Worm (Caenorhabditis elegans) whole organism, L1 larva: Measurements from ENCODE around the gene srx-64.

Experiments used
- C04F5.9 ChIP-seq: sonication (generic microtip); optimal IDR thresholded peaks from 2 replicates; lab custom pipeline; 2016; ENCODE audit warnings: missing genetic modification characterization, missing compliant biosample characterization
- Y116A8C.19 ChIP-seq: sonication (generic microtip); optimal IDR thresholded peaks from 2 replicates; lab custom pipeline; 2016; ENCODE audit warnings: missing compliant biosample characterization, missing genetic modification characterization, borderline replicate concordance
- blmp-1 ChIP-seq: fragments of 150-350 bp; optimal IDR thresholded peaks from 2 replicates; lab custom pipeline; 2014; ENCODE audit warnings: missing biosample characterization, missing genetic modification characterization
- dsc-1 ChIP-seq: sonication (generic microtip); optimal IDR thresholded peaks from 2 replicates; lab custom pipeline; 2016; ENCODE audit warnings: mild to moderate bottlenecking, missing genetic modification characterization, missing compliant biosample characterization
- efl-1 ChIP-seq, 4 experiments: fragments of 150-350 bp; optimal IDR thresholded peaks in 3 of 4; peaks in 1 of 4; 1 replicate in 1 of 4; 2 replicates in 3 of 4; lab custom pipeline; 2014; ENCODE audit warnings: missing biosample characterization in 2 of 4, missing genetic modification characterization in 2 of 4, missing genetic modification reagents in 2 of 4
- egl-13 ChIP-seq: sonication (generic microtip); optimal IDR thresholded peaks from 2 replicates; lab custom pipeline; 2016; ENCODE audit warnings: missing genotype, missing genetic modification reagents, missing genetic modification characterization, missing compliant biosample characterization
- egl-27 ChIP-seq, 2 experiments: fragments of 150-350 bp in 1 of 2; sonication (generic microtip); optimal IDR thresholded peaks; 3 replicates each; lab custom pipeline; 2017 to 2018; ENCODE audit warnings: missing biosample characterization in 2 of 2, missing genetic modification characterization in 2 of 2, missing genetic modification reagents in 2 of 2
- elt-3 ChIP-seq, 6 experiments: fragments of 150-350 bp in 1 of 6; sonication (generic microtip); optimal IDR thresholded peaks; 2 replicates each; lab custom pipeline; 2017 to 2018; ENCODE audit warnings: missing biosample characterization in 6 of 6, missing genetic modification characterization in 6 of 6, inconsistent platforms in 1 of 6
- ets-5 ChIP-seq: fragments of 200-800 bp; sonication (Bioruptor generic); IDR thresholded peaks from 2 replicates; pipeline ENCODE4 v1.3.6; 2022; ENCODE audit warnings: missing genetic modification characterization, missing compliant biosample characterization
- fkh-10 ChIP-seq: sonication (generic microtip); optimal IDR thresholded peaks from 2 replicates; lab custom pipeline; 2017; ENCODE audit warnings: missing biosample characterization, missing genetic modification reagents, missing genetic modification characterization
- grh-1 ChIP-seq: fragments of 200-800 bp; sonication (Bioruptor generic); IDR thresholded peaks from 2 replicates; pipeline ENCODE4 v1.3.6; 2022; ENCODE audit warnings: missing genetic modification reagents, missing genetic modification characterization, missing compliant biosample characterization
- hlh-17 ChIP-seq: fragments of 200-800 bp; sonication (Bioruptor generic); optimal IDR thresholded peaks from 2 replicates; lab custom pipeline; 2018; ENCODE audit warnings: missing genetic modification characterization, mild to moderate bottlenecking, missing compliant biosample characterization, moderate library complexity, borderline replicate concordance
- jun-1 ChIP-seq: fragments of 150-350 bp; optimal IDR thresholded peaks from 2 replicates; lab custom pipeline; 2014; ENCODE audit warnings: missing biosample characterization, missing genetic modification reagents, missing genetic modification characterization
- lin-13 ChIP-seq: fragments of 150-350 bp; optimal IDR thresholded peaks from 2 replicates; lab custom pipeline; 2014; ENCODE audit warnings: missing biosample characterization, missing genetic modification reagents, missing genetic modification characterization
- lin-39 ChIP-seq: fragments of 150-350 bp; optimal IDR thresholded peaks from 2 replicates; lab custom pipeline; 2014; ENCODE audit warnings: missing biosample characterization, missing genetic modification reagents, missing genetic modification characterization
- mab-9 ChIP-seq: fragments of 200-800 bp; sonication (Bioruptor generic); IDR thresholded peaks from 2 replicates; pipeline ENCODE4 v1.3.6; 2022; ENCODE audit warnings: missing genetic modification reagents, missing genetic modification characterization, missing compliant biosample characterization
- nhr-12 ChIP-seq: sonication (generic microtip); optimal IDR thresholded peaks from 2 replicates; lab custom pipeline; 2017; ENCODE audit warnings: missing biosample characterization, missing genetic modification characterization
- nhr-20 ChIP-seq: sonication (generic microtip); optimal IDR thresholded peaks from 2 replicates; lab custom pipeline; 2016; ENCODE audit warnings: mild to moderate bottlenecking, missing genetic modification characterization, missing compliant biosample characterization
- nhr-28 ChIP-seq: fragments of 150-350 bp; optimal IDR thresholded peaks from 2 replicates; lab custom pipeline; 2014; ENCODE audit warnings: missing biosample characterization, missing genetic modification characterization
- nhr-76 ChIP-seq: sonication (generic microtip); optimal IDR thresholded peaks from 2 replicates; lab custom pipeline; 2017; ENCODE audit warnings: missing biosample characterization, missing genetic modification characterization
- nhr-85 ChIP-seq: sonication (generic microtip); peaks from one replicate; lab custom pipeline; 2016; ENCODE audit warnings: missing genetic modification characterization, inconsistent platforms, missing compliant biosample characterization
- pag-3 ChIP-seq: sonication (generic microtip); optimal IDR thresholded peaks from 2 replicates; lab custom pipeline; 2017; ENCODE audit warnings: missing genetic modification characterization, mild to moderate bottlenecking, missing compliant biosample characterization, antibody characterized with exemption, borderline replicate concordance; ENCODE audit not compliant: insufficient read depth
- pqm-1 ChIP-seq: sonication (generic microtip); optimal IDR thresholded peaks from 3 replicates; lab custom pipeline; 2017; ENCODE audit warnings: missing biosample characterization, missing genetic modification characterization
- snpc-4 ChIP-seq: fragments of 150-350 bp; optimal IDR thresholded peaks from 2 replicates; lab custom pipeline; 2014; ENCODE audit warnings: missing biosample characterization, missing genetic modification characterization
- snu-23 ChIP-seq: sonication (generic microtip); optimal IDR thresholded peaks from 2 replicates; lab custom pipeline; 2016; ENCODE audit warnings: missing genetic modification characterization, missing compliant biosample characterization
- sox-4 ChIP-seq: sonication (generic microtip); optimal IDR thresholded peaks from 2 replicates; lab custom pipeline; 2016; ENCODE audit warnings: missing genetic modification characterization, missing compliant biosample characterization
- sptf-1 ChIP-seq: fragments of 150-350 bp; optimal IDR thresholded peaks from 2 replicates; lab custom pipeline; 2014; ENCODE audit warnings: missing biosample characterization, missing genetic modification characterization
- sup-37 ChIP-seq: fragments of 200-800 bp; sonication (Bioruptor generic); optimal IDR thresholded peaks from 2 replicates; lab custom pipeline; 2018; ENCODE audit warnings: mild to moderate bottlenecking, missing genetic modification characterization, missing compliant biosample characterization
- tlp-1 ChIP-seq: fragments of 150-350 bp; optimal IDR thresholded peaks from 2 replicates; lab custom pipeline; 2014; ENCODE audit warnings: missing biosample characterization, missing genetic modification characterization
- unc-130 ChIP-seq: fragments of 150-350 bp; optimal IDR thresholded peaks from 2 replicates; lab custom pipeline; 2017; ENCODE audit warnings: missing biosample characterization, missing genetic modification characterization, inconsistent platforms
- xbp-1 ChIP-seq: sonication (generic microtip); optimal IDR thresholded peaks from 2 replicates; lab custom pipeline; 2016; ENCODE audit warnings: missing genetic modification characterization, missing compliant biosample characterization
- zag-1 ChIP-seq: fragments of 150-350 bp; optimal IDR thresholded peaks from 2 replicates; lab custom pipeline; 2014; ENCODE audit warnings: missing biosample characterization, missing genetic modification characterization

Gene srx-64

DNA sequence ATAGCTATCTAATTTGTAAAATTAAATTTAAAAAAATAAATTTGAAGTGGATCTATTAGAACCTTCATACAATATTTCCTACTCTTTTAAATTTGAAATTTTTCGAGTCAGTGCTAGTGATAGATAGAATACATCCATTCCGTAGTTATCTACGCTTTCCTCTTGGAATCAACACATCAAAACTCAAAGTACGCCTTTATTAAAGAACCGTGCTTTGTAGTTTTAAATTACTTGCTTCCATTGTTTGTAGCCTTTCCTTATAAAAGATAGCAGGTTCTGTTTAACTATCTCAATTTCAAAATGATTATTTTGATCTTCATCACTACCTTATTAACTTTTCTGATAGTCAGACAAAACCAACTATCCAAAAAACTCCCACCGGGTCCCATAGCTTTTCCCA is 15.9 kb downstream of the srx-64 start, which contains the start of gene cyp-35B3:
Gene cyp-35B3, plus strand, starts transcription at position 301 of the 400 bp plus-strand sequence.
- no peak for TF ChIP-seq egl-13

DNA sequence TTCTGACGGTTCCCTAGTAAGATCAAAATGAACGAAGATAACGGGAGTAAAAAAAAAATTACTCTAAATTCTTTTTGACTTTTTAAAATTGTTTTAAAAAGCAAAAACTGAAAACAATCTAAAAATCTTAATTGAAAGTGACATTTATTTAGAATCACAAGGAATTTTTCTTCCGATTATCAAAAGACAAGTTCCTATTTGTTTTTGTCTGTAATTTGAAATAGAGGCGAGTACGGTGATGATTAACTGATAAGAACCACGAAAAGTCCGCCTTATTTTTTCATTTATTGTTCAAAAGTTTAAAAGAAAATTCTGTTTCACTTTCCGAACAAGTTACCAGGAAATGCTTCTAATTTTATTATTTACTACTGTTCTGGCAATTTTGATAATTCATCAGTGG is 20.5 kb downstream of the srx-64 start, which contains the start of gene dach-1:
Gene dach-1, plus strand, starts transcription at position 301 of the 400 bp plus-strand sequence.
- TF ChIP-seq jun-1 (tag; lab: Kevin White, UChicago) (no peak), blmp-1 (no peak), nhr-85 (no peak), sup-37 (GFP tag; lab: Kevin White, UChicago) (no peak), snu-23 (GFP tag; lab: Kevin White, UChicago) (no peak), C04F5.9 (tag; lab: Kevin White, UChicago) (no peak), snpc-4 (tag; lab: Kevin White, UChicago) (no peak), nhr-76 (tag; lab: Kevin White, UChicago) (no peak), pag-3 (no peak)

DNA sequence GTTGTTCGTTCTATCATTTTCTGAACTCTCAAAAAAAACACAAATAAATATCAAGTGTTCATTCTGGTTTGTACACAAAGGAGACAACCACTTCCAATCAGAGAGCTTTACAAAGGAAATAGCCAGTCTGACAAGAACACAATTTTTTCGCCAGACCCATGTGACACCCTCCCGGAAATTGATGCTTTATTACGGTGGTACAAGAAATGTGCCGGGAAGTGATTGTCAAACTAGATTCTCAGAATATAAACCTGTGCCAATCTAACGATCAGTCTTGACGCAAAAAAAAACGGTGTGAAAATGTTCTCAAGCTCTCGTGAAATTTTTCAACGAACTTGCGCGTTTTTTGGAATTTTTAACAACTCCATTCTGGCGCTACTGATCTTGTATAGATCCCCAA is 24.5 kb downstream of the srx-64 start, which contains the start of gene str-247:
Gene str-247, plus strand, starts transcription at position 301 of the 400 bp plus-strand sequence.
- TF ChIP-seq mab-9 (GFP tag; lab: Robert Waterston, UW), result no peak
- TF ChIP-seq elt-3 (tag; optimal IDR thresholded peaks at IDR 0.05; lab: Kevin White, UChicago), result no peak

DNA sequence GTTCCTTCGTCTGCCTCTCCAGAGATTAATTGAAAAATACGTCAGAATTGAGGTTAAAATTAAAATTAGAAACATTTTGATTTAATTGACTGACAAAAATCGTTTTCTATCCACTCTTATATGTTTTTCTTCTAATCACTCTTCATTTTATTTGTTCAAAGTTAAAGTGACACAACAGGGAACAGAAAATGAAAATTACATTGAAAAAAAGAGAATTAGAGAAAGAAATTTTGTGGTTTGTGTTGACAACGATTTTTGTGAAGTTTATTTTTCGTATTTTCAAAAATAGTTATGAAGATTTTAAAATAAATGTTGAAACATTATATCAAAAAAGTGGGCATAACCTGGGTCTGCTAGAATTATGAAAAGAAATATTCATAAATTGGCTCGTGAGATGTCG is 28.4 kb downstream of the srx-64 start, which contains the start of gene cyp-34A5:
Gene cyp-34A5, minus strand, starts transcription at position 101 of the 400 bp plus-strand sequence.
- TF ChIP-seq dsc-1 (no peak), nhr-20 (tag; lab: Kevin White, UChicago) (peak; percentile 30), ets-5 (GFP tag; lab: Robert Waterston, UW) (no peak), grh-1 (no peak), C04F5.9 (tag; lab: Kevin White, UChicago) (no peak), Y116A8C.19 (tag; lab: Kevin White, UChicago) (no peak)

DNA sequence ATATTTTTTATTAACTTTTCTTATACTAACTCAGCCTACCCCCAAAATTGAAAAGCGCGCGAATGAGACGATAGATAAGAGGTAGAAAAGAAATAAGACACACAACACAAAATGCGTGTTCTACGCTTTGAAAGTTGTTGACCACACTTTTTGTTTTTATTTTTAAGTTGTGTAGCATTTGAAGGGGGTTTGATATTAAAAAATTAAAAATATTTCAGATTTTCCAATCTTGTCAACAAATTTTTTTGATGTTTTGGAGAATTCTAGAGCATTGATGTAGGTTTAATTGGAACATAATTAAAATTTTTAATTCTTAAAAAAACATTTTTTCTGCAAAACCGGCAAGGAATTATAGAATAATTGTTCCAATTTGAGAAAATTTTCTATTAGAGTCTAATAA is 32.0 kb downstream of the srx-64 start, which contains the start of gene cyp-34A6:
Gene cyp-34A6, minus strand, starts transcription at position 101 of the 400 bp plus-strand sequence.
- TF ChIP-seq lin-39 (tag; lab: Kevin White, UChicago), result no peak
- TF ChIP-seq egl-27 (tag; optimal IDR thresholded peaks at IDR 0.05; lab: Kevin White, UChicago), result no peak
- TF ChIP-seq zag-1, result no peak
- no peak for TF ChIP-seq xbp-1
- TF ChIP-seq sox-4, result no peak
- TF ChIP-seq dsc-1, result no peak
- TF ChIP-seq tlp-1, result no peak
- TF ChIP-seq nhr-28, result no peak

DNA sequence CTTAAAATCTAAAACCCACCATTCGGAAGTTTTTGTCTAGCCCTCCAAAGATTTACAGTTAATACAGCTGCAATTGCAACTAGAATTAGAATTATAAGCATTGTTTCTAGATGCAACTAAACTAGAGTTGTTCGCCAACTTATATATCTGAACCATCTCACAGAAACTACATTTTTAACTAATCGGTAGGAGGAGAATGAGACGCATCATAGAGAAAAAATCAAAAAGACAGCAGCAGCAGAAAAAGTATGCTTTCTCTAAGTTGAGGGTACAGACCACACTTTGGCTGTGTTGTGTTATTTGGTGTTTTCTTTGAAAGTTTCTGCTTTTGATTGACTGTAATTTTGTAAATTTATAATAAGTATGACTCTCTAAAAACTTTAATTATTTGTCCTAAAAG is 34.5 kb downstream of the srx-64 start, which contains the start of gene cyp-34A7:
Gene cyp-34A7, minus strand, starts transcription at position 101 of the 400 bp plus-strand sequence.
- TF ChIP-seq nhr-12 (tag; lab: Kevin White, UChicago), result no peak
- TF ChIP-seq snpc-4 (tag; lab: Kevin White, UChicago), result no peak
- no peak for TF ChIP-seq fkh-10 (GFP tag; lab: Kevin White, UChicago)
- TF ChIP-seq lin-13 (GFP tag; lab: Kevin White, UChicago), result no peak
- no peak for TF ChIP-seq xbp-1
- TF ChIP-seq pqm-1 (tag; lab: Kevin White, UChicago), result no peak
- no peak for TF ChIP-seq hlh-17
- TF ChIP-seq efl-1 (optimal IDR thresholded peaks at IDR 0.05; lab: Kevin White, UChicago), result no peak
- no peak for TF ChIP-seq efl-1 (GFP tag; optimal IDR thresholded peaks at IDR 0.05 in 1 of 2; lab: Kevin White, UChicago)
- TF ChIP-seq unc-130 (tag; lab: Kevin White, UChicago), result no peak
- TF ChIP-seq sptf-1 (tag; lab: Kevin White, UChicago), result no peak
- TF ChIP-seq, all 84 proteins: peak for 0
